Worm (Caenorhabditis elegans) whole organism, young adult: ENCODE measurements around the gene W02D7.5.

ENCODE experiments used
- F33H1.4 ChIP-seq: fragments of 200-800 bp; sonication (Bioruptor generic); IDR thresholded peaks from 2 replicates; pipeline ENCODE4 v1.3.6; 2022; ENCODE audit warnings: missing genetic modification reagents, missing genetic modification characterization, missing compliant biosample characterization
- Y53G8AR.9 ChIP-seq: fragments of 200-800 bp; sonication (Bioruptor generic); conservative IDR thresholded peaks from 2 replicates; pipeline ENCODE4 v1.3.6; 2022; ENCODE audit warnings: missing genetic modification reagents, missing genetic modification characterization, missing compliant biosample characterization
- unc-130 ChIP-seq: sonication (generic microtip); optimal IDR thresholded peaks from 2 replicates; lab custom pipeline; 2016; ENCODE audit warnings: missing genetic modification reagents, missing genetic modification characterization, missing compliant biosample characterization
- ztf-6 ChIP-seq: fragments of 200-800 bp; sonication (Bioruptor generic); IDR thresholded peaks from 2 replicates; pipeline ENCODE4 v1.3.6; 2022; ENCODE audit warnings: missing genetic modification reagents, missing genetic modification characterization, missing compliant biosample characterization

DNA sequence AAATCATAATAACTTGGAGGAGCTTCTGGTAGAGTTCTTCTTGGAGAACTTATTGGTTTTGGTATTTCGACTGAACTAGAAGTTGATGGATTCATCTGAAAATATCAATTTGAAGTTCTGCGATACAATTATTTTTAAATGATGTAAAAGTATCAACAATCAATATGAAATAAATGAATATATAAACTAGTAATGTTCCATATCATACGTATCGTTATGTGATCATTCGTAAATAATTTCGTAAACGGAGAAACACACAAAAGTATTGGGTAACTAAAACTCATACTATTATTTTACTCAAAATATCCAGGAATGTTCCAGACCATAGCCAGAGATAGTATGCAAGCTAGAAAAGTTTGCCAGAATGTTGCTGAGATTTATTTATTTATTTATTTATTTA, 7.3 kb upstream of the W02D7.5 start, which contains the start of gene W02D7.8:
- TF ChIP-seq Y53G8AR.9 (GFP tag; lab: Robert Waterston, UW): no peak
- no peak for TF ChIP-seq unc-130 (GFP tag; lab: Kevin White, UChicago)
- no peak for TF ChIP-seq F33H1.4 (GFP tag; lab: Robert Waterston, UW)
- TF ChIP-seq ztf-6 (GFP tag; lab: Robert Waterston, UW): no peak
